Worm (Caenorhabditis elegans): ENCODE results near the gene srv-10.

Gene srv-10

DNA sequence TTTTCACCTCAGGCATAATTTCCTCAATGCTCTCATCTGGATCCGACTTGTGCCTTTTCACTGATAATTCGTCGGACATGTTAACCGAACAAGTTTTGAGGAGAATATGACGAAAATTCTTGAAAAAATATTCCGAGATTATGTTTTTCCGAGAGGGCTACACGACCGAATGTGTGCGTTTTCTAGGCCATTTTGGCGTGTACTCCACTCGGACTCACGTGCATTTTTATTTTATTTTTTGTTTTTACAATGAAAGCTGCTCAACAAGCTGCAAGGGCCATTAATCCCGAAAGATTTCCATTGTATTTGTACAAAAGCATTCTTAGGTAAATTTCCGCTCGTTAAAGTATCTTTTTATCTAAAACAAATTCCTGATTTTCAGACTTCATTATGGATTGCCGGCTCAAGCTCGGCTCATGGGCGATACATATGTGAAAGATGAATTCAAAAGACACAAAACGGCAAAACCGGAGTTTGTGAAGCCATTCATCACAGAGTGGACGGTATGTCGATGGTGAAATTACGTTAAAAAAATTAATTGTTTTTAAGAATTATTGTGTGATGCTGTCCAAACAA, 44.6 kb downstream of the srv-10 start, which contains the start of the genes F25H9.6 and F25H9.7:
Gene F25H9.6 (minus strand): TSS at position 172 of the 576 bp plus-strand sequence.
Gene F25H9.7 (plus strand): TSS at position 187 of the 576 bp plus-strand sequence.
- TF ChIP-seq rec-8 (tag; optimal IDR thresholded peaks at IDR 0.05) (peak; percentile 31 to 92), F49E8.2 (tag; optimal IDR thresholded peaks at IDR 0.05; ENCODE audit: insufficient read depth) (no peak), Y67H2A.10 (GFP tag; conservative IDR thresholded peaks at IDR 0.05) (0 out of 2 replicates have a peak, but pooled peaks have one; percentile 45), lin-35 (GFP tag; optimal IDR thresholded peaks at IDR 0.05) (peak in 1 of 3 experiments; percentile 64), athp-1 (tag; optimal IDR thresholded peaks at IDR 0.05) (peak; percentile 79), F39B2.1 (GFP tag; IDR thresholded peaks at IDR 0.05) (0 out of 2 replicates have a peak, but pooled peaks have one; percentile 45), ceh-79 (tag; optimal IDR thresholded peaks at IDR 0.05) (peak; percentile 49), ceh-100 (GFP tag; IDR thresholded peaks at IDR 0.05) (peak; percentile 79), ceh-58 (GFP tag; IDR thresholded peaks at IDR 0.05) (no peak), atf-7 (tag; optimal IDR thresholded peaks at IDR 0.05) (peak; percentile 44), lin-40 (tag; optimal IDR thresholded peaks at IDR 0.05) (peak; percentile 77), Y56A3A.18 (GFP tag; IDR thresholded peaks at IDR 0.05) (0 out of 2 replicates have a peak, but pooled peaks have one; percentile 57), hmg-20 (GFP tag; IDR thresholded peaks at IDR 0.05) (peak; percentile 82), sea-2 (GFP tag; IDR thresholded peaks at IDR 0.05) (peak; percentile 47; the same call in 1 of the 2 replicates), mcd-1 (GFP tag; IDR thresholded peaks at IDR 0.05) (peak; percentile 82), B0019.2 (GFP tag; conservative IDR thresholded peaks at IDR 0.05) (no peak), F52B5.7 (tag; optimal IDR thresholded peaks at IDR 0.05) (no peak), F55B11.4 (tag; optimal IDR thresholded peaks at IDR 0.05; ENCODE audit: borderline replicate concordance, insufficient read depth) (no peak), snpc-1.3 (tag; optimal IDR thresholded peaks at IDR 0.05; ENCODE audit: insufficient read depth) (peak; percentile 31), lsy-27 (tag; optimal IDR thresholded peaks at IDR 0.05; ENCODE audit: borderline replicate concordance, insufficient read depth) (no peak), nhr-120 (GFP tag; IDR thresholded peaks at IDR 0.05) (0 out of 2 replicates have a peak, but pooled peaks have one; percentile 58), fkh-3 (tag; optimal IDR thresholded peaks at IDR 0.05) (no peak), T26A5.8 (tag; optimal IDR thresholded peaks at IDR 0.05) (no peak), F37B4.10 (GFP tag; IDR thresholded peaks at IDR 0.05) (no peak), ztf-26 (tag; optimal IDR thresholded peaks at IDR 0.05) (no peak), F10E7.11 (tag; optimal IDR thresholded peaks at IDR 0.05) (peak; percentile 22), ztf-22 (GFP tag; optimal IDR thresholded peaks at IDR 0.05) (peak; percentile 39), F23B12.7 (tag; optimal IDR thresholded peaks at IDR 0.05; ENCODE audit: insufficient read depth) (peak; percentile 16), B0336.3 (GFP tag; IDR thresholded peaks at IDR 0.05) (peak; percentile 57; the same call in 1 of the 2 replicates), nhr-80 (tag; optimal IDR thresholded peaks at IDR 0.05) (no peak), somi-1 (GFP tag; optimal IDR thresholded peaks at IDR 0.05) (peak; percentile 53), hlh-26 (GFP tag; conservative IDR thresholded peaks at IDR 0.05) (no peak), aptf-3 (GFP tag; IDR thresholded peaks at IDR 0.05) (no peak), ztf-25 (GFP tag; IDR thresholded peaks at IDR 0.05) (no peak), F57A8.1 (GFP tag; optimal IDR thresholded peaks at IDR 0.05) (no peak), bed-1 (GFP tag; IDR thresholded peaks at IDR 0.05) (0 out of 2 replicates have a peak, but pooled peaks have one; percentile 37), Y79H2A.3 (GFP tag; conservative IDR thresholded peaks at IDR 0.05) (no peak), dpl-1 (GFP tag; optimal IDR thresholded peaks at IDR 0.05) (no peak), nfya-2 (GFP tag; IDR thresholded peaks at IDR 0.05) (no peak), madf-10 (tag; optimal IDR thresholded peaks at IDR 0.05) (peak; percentile 74), hmg-1.2 (GFP tag; IDR thresholded peaks at IDR 0.05) (0 out of 2 replicates have a peak, but pooled peaks have one; percentile 29), K12H6.12 (tag; optimal IDR thresholded peaks at IDR 0.05) (peak; percentile 92), ztf-6 (GFP tag; IDR thresholded peaks at IDR 0.05) (no peak), gei-17 (GFP tag; optimal IDR thresholded peaks at IDR 0.05) (no peak), attf-6 (GFP tag; IDR thresholded peaks at IDR 0.05) (peak; percentile 66), dox-1 (GFP tag; IDR thresholded peaks at IDR 0.05) (peak; percentile 88; the same call in 1 of the 2 replicates), ZK185.1 (tag; optimal IDR thresholded peaks at IDR 0.05; ENCODE audit: poor library complexity, severe bottlenecking) (peak; percentile 95)

All from whole organism, young adult.